Fruit fly (Drosophila melanogaster): ENCODE measurements around the gene CG11369.

DNA sequence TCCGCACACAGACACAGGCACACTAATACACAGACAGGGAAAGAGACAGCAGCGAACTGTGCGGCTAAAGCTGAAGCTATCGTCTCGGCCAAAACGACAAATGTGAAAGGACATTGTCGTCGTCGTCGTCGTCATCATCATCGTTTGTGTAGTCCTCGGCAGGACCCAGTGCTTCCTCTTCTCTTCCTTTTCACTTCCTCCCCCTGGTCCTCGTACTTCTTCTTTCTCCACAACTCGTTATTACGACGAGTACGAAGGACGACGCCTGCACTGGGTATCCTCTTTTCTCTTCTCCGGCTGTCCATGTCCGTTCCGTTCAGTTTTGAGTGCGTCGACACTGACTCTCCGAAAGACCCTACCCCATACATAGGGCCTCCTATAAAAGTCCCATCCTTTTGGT, 51.1 kb downstream of the CG11369 start:
- TF ChIP-seq EcR (GFP tag; optimal IDR thresholded peaks at IDR 0.05) (no peak), CG15710 (tag; optimal IDR thresholded peaks at IDR 0.05) (no peak), gl (tag; optimal IDR thresholded peaks at IDR 0.05) (no peak), CG17806 (tag; optimal IDR thresholded peaks at IDR 0.05) (no peak), CG14655 (GFP tag; optimal IDR thresholded peaks at IDR 0.05) (no peak), Snoo (tag; optimal IDR thresholded peaks at IDR 0.05) (no peak)

Data from whole organism, pupa.